Fruit fly (Drosophila melanogaster): ENCODE results near the gene CG32107.

Gene CG32107

DNA sequence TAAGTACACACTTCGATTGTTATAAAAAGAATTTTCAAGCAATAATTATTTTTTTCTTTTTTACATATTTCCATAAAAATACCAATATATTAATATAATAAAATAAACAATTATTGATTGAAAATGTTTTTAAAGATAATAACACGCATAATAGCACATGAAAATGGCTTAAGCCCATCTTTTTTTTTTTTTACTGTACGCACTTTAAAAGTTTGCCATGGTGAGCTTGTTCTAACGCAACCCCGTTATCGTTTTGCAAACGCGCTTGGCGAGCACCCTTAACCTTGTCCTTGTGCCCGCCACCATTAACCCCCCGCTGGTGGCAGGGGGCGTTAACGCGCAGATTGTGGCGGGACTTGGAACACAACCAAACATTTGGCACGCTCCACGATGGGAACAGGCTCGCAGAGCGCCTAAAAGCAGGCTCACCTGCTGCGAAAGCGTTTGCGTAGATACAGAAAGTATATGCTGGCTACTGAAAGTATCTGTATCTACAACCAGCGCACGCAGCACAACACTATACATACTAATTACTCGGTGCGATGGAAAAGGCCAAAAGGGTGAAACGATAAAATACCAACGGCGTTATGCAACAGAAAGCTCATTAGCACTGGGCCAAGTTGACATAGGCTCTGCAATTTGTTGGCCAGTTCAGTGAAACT lies 27.1 kb downstream of the CG32107 start (continued):
- TF ChIP-seq dati (GFP tag; IDR thresholded peaks at IDR 0.05) (no peak), CG12071 (GFP tag; optimal IDR thresholded peaks at IDR 0.05) (peak; percentile 29), ranshi (GFP tag; IDR thresholded peaks at IDR 0.05) (0 out of 2 replicates have a peak, but pooled peaks have one; percentile 14), Sry-δ (GFP tag; optimal IDR thresholded peaks at IDR 0.05) (no peak), rib (GFP tag; IDR thresholded peaks at IDR 0.05) (peak; percentile 51), CG13894 (tag; optimal IDR thresholded peaks at IDR 0.05) (peak; percentile 41), oc (tag; optimal IDR thresholded peaks at IDR 0.05) (peak; percentile 38), luna (GFP tag; optimal IDR thresholded peaks at IDR 0.05) (no peak), seq (GFP tag; IDR thresholded peaks at IDR 0.05) (peak; percentile 27; the same call in 1 of the 2 replicates), peb (GFP tag; IDR thresholded peaks at IDR 0.05) (no peak), vvl (GFP tag; IDR thresholded peaks at IDR 0.05) (peak; percentile 52), ci (GFP tag; IDR thresholded peaks at IDR 0.05) (peak; percentile 57; the same call in 2 of the 3 replicates), Rfx (GFP tag; IDR thresholded peaks at IDR 0.05) (0 out of 2 replicates have a peak, but pooled peaks have one; percentile 32), CG10543 (GFP tag; optimal IDR thresholded peaks at IDR 0.05) (peak; percentile 65), exex (tag; optimal IDR thresholded peaks at IDR 0.05) (peak; percentile 15), Oli (tag; optimal IDR thresholded peaks at IDR 0.05) (no peak), CG2199 (GFP tag; IDR thresholded peaks at IDR 0.05) (0 out of 3 replicates have a peak, but pooled peaks have one; percentile 70), Adf1 (GFP tag; IDR thresholded peaks at IDR 0.05) (peak; percentile 33; the same call in 1 of the 2 replicates), Med (GFP tag) (peak; percentile 73), tap (tag; optimal IDR thresholded peaks at IDR 0.05) (no peak), scrt (GFP tag; optimal IDR thresholded peaks at IDR 0.05) (peak; percentile 21), crol (GFP tag; IDR thresholded peaks at IDR 0.05) (peak; percentile 54; the same call in 1 of the 2 replicates), Atf6 (GFP tag; IDR thresholded peaks at IDR 0.05) (peak; percentile 46; the same call in 1 of the 2 replicates), CG31441 (GFP tag; IDR thresholded peaks at IDR 0.05) (0 out of 2 replicates have a peak, but pooled peaks have one; percentile 14), CG34422 (GFP tag; IDR thresholded peaks at IDR 0.05) (0 out of 3 replicates have a peak, but pooled peaks have one; percentile 14), Hr51 (GFP tag; optimal IDR thresholded peaks at IDR 0.05) (peak in 1 of 2 experiments; percentile 4), ssp (GFP tag; IDR thresholded peaks at IDR 0.05) (no peak), Hsf (GFP tag; optimal IDR thresholded peaks at IDR 0.05) (no peak), CG31224 (GFP tag; IDR thresholded peaks at IDR 0.05) (peak; percentile 96), CG12769 (tag; optimal IDR thresholded peaks at IDR 0.05) (peak; percentile 14), CG9727 (GFP tag; optimal IDR thresholded peaks at IDR 0.05) (peak; percentile 4), tgo (GFP tag; IDR thresholded peaks at IDR 0.05) (0 out of 3 replicates have a peak, but pooled peaks have one; percentile 13), ab (GFP tag; optimal IDR thresholded peaks at IDR 0.05) (no peak), CG11723 (GFP tag; optimal IDR thresholded peaks at IDR 0.05) (no peak), CG6854 (GFP tag; optimal IDR thresholded peaks at IDR 0.05) (peak; percentile 4), Dbx (GFP tag; IDR thresholded peaks at IDR 0.05) (0 out of 3 replicates have a peak, but pooled peaks have one; percentile 38), CG13624 (GFP tag; optimal IDR thresholded peaks at IDR 0.05) (peak; percentile 4), CG11504 (tag; optimal IDR thresholded peaks at IDR 0.05) (peak; percentile 20), Ada2b (GFP tag; IDR thresholded peaks at IDR 0.05) (0 out of 2 replicates have a peak, but pooled peaks have one; percentile 31), sug (tag; optimal IDR thresholded peaks at IDR 0.05) (peak; percentile 80), kni (GFP tag; optimal IDR thresholded peaks at IDR 0.05) (peak; percentile 74), Hr78 (GFP tag; optimal IDR thresholded peaks at IDR 0.05) (peak in 1 of 2 experiments; percentile 82), Ets97D (GFP tag; optimal IDR thresholded peaks at IDR 0.05) (no peak), lab (GFP tag; optimal IDR thresholded peaks at IDR 0.05) (peak; percentile 44), sd (tag; optimal IDR thresholded peaks at IDR 0.05) (peak; percentile 90), Dll (GFP tag; IDR thresholded peaks at IDR 0.05; ENCODE audit: partially characterized antibody) (0 out of 4 replicates have a peak, but pooled peaks have one; percentile 30)
